Worm (Caenorhabditis elegans) whole organism, late embryonic: ENCODE measurements around the gene srw-67.

ENCODE experiments used
- ceh-2 ChIP-seq: sonication (generic microtip); optimal IDR thresholded peaks from 2 replicates; lab custom pipeline; 2016; ENCODE audit warnings: missing genotype, missing genetic modification characterization, missing compliant biosample characterization
- ceh-31 ChIP-seq: sonication (generic microtip); optimal IDR thresholded peaks from 2 replicates; lab custom pipeline; 2016; ENCODE audit warnings: missing genetic modification characterization, missing compliant biosample characterization
- dve-1 ChIP-seq: sonication (generic microtip); optimal IDR thresholded peaks from 2 replicates; lab custom pipeline; 2017; ENCODE audit warnings: antibody characterized with exemption, mild to moderate bottlenecking, missing genetic modification characterization, missing compliant biosample characterization
- elt-4 ChIP-seq: sonication (generic microtip); optimal IDR thresholded peaks from 2 replicates; lab custom pipeline; 2016; ENCODE audit warnings: missing genetic modification characterization, missing compliant biosample characterization
- fkh-10 ChIP-seq: fragments of 150-350 bp; optimal IDR thresholded peaks from 2 replicates; lab custom pipeline; 2014; ENCODE audit warnings: missing biosample characterization, missing genetic modification reagents, missing genetic modification characterization
- hlh-30 ChIP-seq: sonication (generic microtip); optimal IDR thresholded peaks from 2 replicates; lab custom pipeline; 2017; ENCODE audit warnings: antibody characterized with exemption, missing genetic modification characterization, missing compliant biosample characterization; ENCODE audit not compliant: insufficient read depth
- hlh-6 ChIP-seq: sonication (generic microtip); optimal IDR thresholded peaks from 2 replicates; lab custom pipeline; 2016; ENCODE audit warnings: missing genotype, missing genetic modification characterization, missing compliant biosample characterization
- hlh-8 ChIP-seq: sonication (generic microtip); optimal IDR thresholded peaks from 2 replicates; lab custom pipeline; 2016; ENCODE audit warnings: missing genotype, missing genetic modification characterization, missing compliant biosample characterization
- ref-2 ChIP-seq: sonication (generic microtip); optimal IDR thresholded peaks from 2 replicates; lab custom pipeline; 2016; ENCODE audit warnings: missing genetic modification characterization, missing compliant biosample characterization
- sox-2 ChIP-seq: fragments of 200-800 bp; sonication (Bioruptor generic); IDR thresholded peaks from 2 replicates; pipeline ENCODE4 v1.3.6; 2022; ENCODE audit warnings: missing genetic modification reagents, missing genetic modification characterization, missing compliant biosample characterization
- unc-3 ChIP-seq, 2 experiments: fragments of 200-800 bp in 1 of 2; sonication (Bioruptor generic) in 1 of 2; sonication (generic microtip) in 1 of 2; conservative IDR thresholded peaks in 1 of 2; optimal IDR thresholded peaks in 1 of 2; 2 replicates each; pipeline versions ENCODE4 v1.3.6 to Lab custom; 2016 to 2022; ENCODE audit warnings: missing compliant biosample characterization in 2 of 2, missing genetic modification characterization in 2 of 2, missing genetic modification reagents in 1 of 2
- unc-55 ChIP-seq: sonication (generic microtip); optimal IDR thresholded peaks from 2 replicates; lab custom pipeline; 2017; ENCODE audit warnings: missing biosample characterization, missing genetic modification reagents, missing genetic modification characterization

Gene srw-67

ce11 chrV:7465509-7465908, 48.0 kb downstream of the srw-67 start, which contains the start of gene F25E5.1 (continued):
- TF ChIP-seq ceh-2 (tag; lab: Kevin White, UChicago) (peak; percentile 69), hlh-8 (peak; percentile 59), ref-2 (tag; lab: Kevin White, UChicago) (peak; percentile 36), hlh-30 (peak; percentile 50), hlh-6 (tag; lab: Kevin White, UChicago) (peak; percentile 5), elt-4 (no peak), unc-55 (GFP tag; lab: Kevin White, UChicago) (peak; percentile 2), sox-2 (GFP tag; lab: Robert Waterston, UW) (no peak), dve-1 (tag; lab: Kevin White, UChicago) (no peak), unc-3 (GFP tag; conservative IDR thresholded peaks at IDR 0.05; lab: Robert Waterston, UW) (no peak), unc-3 (tag; optimal IDR thresholded peaks at IDR 0.05; lab: Kevin White, UChicago) (no peak), ceh-31 (tag; lab: Kevin White, UChicago) (peak; percentile 95), fkh-10 (GFP tag; lab: Kevin White, UChicago) (no peak)
